Fruit fly (Drosophila melanogaster) whole organism, embryonic: ENCODE data around the gene CG15473.

Source experiments
- ATbp ChIP-seq: fragments of 200-800 bp; sonication (Bioruptor generic); optimal IDR thresholded peaks from 2 replicates; lab custom pipeline; 2017; ENCODE audit warnings: missing biosample characterization, mild to moderate bottlenecking, missing genetic modification characterization, missing genetic modification reagents
- Aef1 ChIP-seq: fragments of 200-800 bp; sonication (Bioruptor generic); IDR thresholded peaks from 3 replicates; pipeline ENCODE4 v1.3.6; 2022; ENCODE audit warnings: missing biosample characterization, missing genetic modification characterization
- Atf6 ChIP-seq: fragments of 200-800 bp; sonication (Bioruptor generic); IDR thresholded peaks from 2 replicates; pipeline ENCODE4 v1.3.6; 2022; ENCODE audit warnings: missing biosample characterization, missing genetic modification characterization
- B-H2 ChIP-seq: fragments of 200-800 bp; sonication (Bioruptor generic); optimal IDR thresholded peaks from 2 replicates; lab custom pipeline; 2018; ENCODE audit warnings: missing biosample characterization, mild to moderate bottlenecking, missing genetic modification characterization
- Bteb2 ChIP-seq: fragments of 200-800 bp; sonication (Bioruptor generic); optimal IDR thresholded peaks from 2 replicates; lab custom pipeline; 2016; ENCODE audit warnings: missing biosample characterization, missing genetic modification characterization
- CG10274 ChIP-seq: fragments of 200-800 bp; sonication (Bioruptor generic); optimal IDR thresholded peaks from 3 replicates; lab custom pipeline; 2017; ENCODE audit warnings: missing biosample characterization, mild to moderate bottlenecking, missing genetic modification characterization
- CG11456 ChIP-seq: fragments of 200-800 bp; sonication (Bioruptor generic); IDR thresholded peaks from 3 replicates; pipeline ENCODE4 v1.3.6; 2022; ENCODE audit warnings: missing biosample characterization, missing genetic modification characterization
- CG11504 ChIP-seq: fragments of 200-800 bp; sonication (Bioruptor generic); optimal IDR thresholded peaks from 3 replicates; lab custom pipeline; 2019; ENCODE audit warnings: missing biosample characterization, mild to moderate bottlenecking, missing genetic modification characterization, moderate library complexity
- CG12104 ChIP-seq: fragments of 200-800 bp; sonication (Bioruptor generic); optimal IDR thresholded peaks from 3 replicates; lab custom pipeline; 2016; ENCODE audit warnings: missing biosample characterization, missing genetic modification characterization
- CG13424 ChIP-seq: fragments of 200-800 bp; sonication (Bioruptor generic); optimal IDR thresholded peaks from 2 replicates; lab custom pipeline; 2019; ENCODE audit warnings: missing biosample characterization, mild to moderate bottlenecking, missing genetic modification characterization, moderate library complexity
- CG17328 ChIP-seq: fragments of 200-800 bp; sonication (Bioruptor generic); IDR thresholded peaks from 2 replicates; pipeline ENCODE4 v1.3.6; 2022; ENCODE audit warnings: missing biosample characterization, missing genetic modification characterization
- CG2116 ChIP-seq: fragments of 200-800 bp; sonication (Bioruptor generic); optimal IDR thresholded peaks from 3 replicates; lab custom pipeline; 2018; ENCODE audit warnings: missing biosample characterization, mild to moderate bottlenecking, missing genetic modification characterization
- CG2889 ChIP-seq: fragments of 200-800 bp; sonication (Bioruptor generic); IDR thresholded peaks from 3 replicates; pipeline ENCODE4 v1.3.6; 2022; ENCODE audit warnings: missing biosample characterization, missing genetic modification characterization
- CG34376 ChIP-seq: fragments of 200-800 bp; sonication (Bioruptor generic); optimal IDR thresholded peaks from 2 replicates; lab custom pipeline; 2018; ENCODE audit warnings: missing biosample characterization, mild to moderate bottlenecking, missing genetic modification characterization
- CG6272 ChIP-seq: fragments of 200-800 bp; sonication (Bioruptor generic); IDR thresholded peaks from 2 replicates; pipeline ENCODE4 v1.3.6; 2022; ENCODE audit warnings: missing biosample characterization, missing genetic modification characterization
- CG7987 ChIP-seq: fragments of 200-800 bp; sonication (Bioruptor generic); optimal IDR thresholded peaks from 2 replicates; lab custom pipeline; 2018; ENCODE audit warnings: missing biosample characterization, mild to moderate bottlenecking, missing genetic modification characterization, moderate library complexity
- CrebB ChIP-seq: fragments of 200-800 bp; sonication (Bioruptor generic); optimal IDR thresholded peaks from 3 replicates; lab custom pipeline; 2018; ENCODE audit warnings: missing biosample characterization, mild to moderate bottlenecking, missing genetic modification characterization
- D ChIP-seq, 2 experiments: fragments of 200-800 bp in 1 of 2; fragments of >200 bp in 1 of 2; sonication (Bioruptor generic) in 1 of 2; optimal IDR thresholded peaks; 2 replicates in 1 of 2; 3 replicates in 1 of 2; lab custom pipeline; 2017; ENCODE audit warnings: mild to moderate bottlenecking in 1 of 2, missing biosample characterization in 1 of 2, missing genetic modification characterization in 1 of 2, missing genetic modification reagents in 1 of 2
- Dll ChIP-seq: fragments of 200-800 bp; sonication (Bioruptor generic); IDR thresholded peaks from 4 replicates; pipeline ENCODE4 v1.3.6; 2022; ENCODE audit warnings: missing biosample characterization, missing genetic modification characterization; ENCODE audit not compliant: partially characterized antibody
- HLH4C ChIP-seq: fragments of 200-800 bp; sonication (Bioruptor generic); IDR thresholded peaks from 3 replicates; pipeline ENCODE4 v1.3.6; 2022; ENCODE audit warnings: missing biosample characterization, missing genetic modification characterization; ENCODE audit not compliant: partially characterized antibody
- HLH54F ChIP-seq: fragments of 200-800 bp; sonication (Bioruptor generic); optimal IDR thresholded peaks from 3 replicates; lab custom pipeline; 2016; ENCODE audit warnings: missing biosample characterization, missing genetic modification characterization
- Poxn ChIP-seq: fragments of 200-800 bp; sonication (Bioruptor generic); IDR thresholded peaks from 2 replicates; pipeline ENCODE4 v1.3.6; 2022; ENCODE audit warnings: missing biosample characterization, missing genetic modification characterization
- Scr ChIP-seq: fragments of 200-800 bp; sonication (Bioruptor generic); IDR thresholded peaks from 2 replicates; pipeline ENCODE4 v1.3.6; 2022; ENCODE audit warnings: missing biosample characterization, missing genetic modification characterization; ENCODE audit not compliant: partially characterized antibody
- Six4 ChIP-seq: fragments of 200-800 bp; sonication (Bioruptor generic); optimal IDR thresholded peaks from 2 replicates; lab custom pipeline; 2016; ENCODE audit warnings: missing biosample characterization, missing genetic modification characterization
- Vsx1 ChIP-seq: fragments of 200-800 bp; sonication (Bioruptor generic); optimal IDR thresholded peaks from 2 replicates; lab custom pipeline; 2017; ENCODE audit warnings: missing biosample characterization, mild to moderate bottlenecking, missing genetic modification characterization, missing genetic modification reagents
- abd-A ChIP-seq: fragments of 200-800 bp; sonication (Bioruptor generic); optimal IDR thresholded peaks from 3 replicates; lab custom pipeline; 2019; ENCODE audit warnings: missing biosample characterization, mild to moderate bottlenecking, missing genetic modification characterization, moderate library complexity
- amos ChIP-seq: fragments of 200-800 bp; sonication (Bioruptor generic); IDR thresholded peaks from 2 replicates; pipeline ENCODE4 v1.3.6; 2022; ENCODE audit warnings: missing biosample characterization, missing genetic modification characterization; ENCODE audit not compliant: partially characterized antibody
- az2 ChIP-seq: fragments of 200-800 bp; sonication (Bioruptor generic); optimal IDR thresholded peaks from 3 replicates; lab custom pipeline; 2016; ENCODE audit warnings: missing biosample characterization, missing genetic modification characterization
- chif ChIP-seq, 2 experiments: fragments of 200-800 bp; sonication (Bioruptor generic); optimal IDR thresholded peaks; 3 replicates each; lab custom pipeline; 2016; ENCODE audit warnings: missing biosample characterization in 2 of 2, missing genetic modification characterization in 2 of 2
- ci ChIP-seq: fragments of 200-800 bp; sonication (Bioruptor generic); IDR thresholded peaks from 3 replicates; pipeline ENCODE4 v1.3.6; 2022; ENCODE audit warnings: missing biosample characterization, missing genetic modification characterization
- crol ChIP-seq: fragments of 200-800 bp; sonication (Bioruptor generic); IDR thresholded peaks from 2 replicates; pipeline ENCODE4 v1.3.6; 2022; ENCODE audit warnings: missing biosample characterization, missing genetic modification characterization
- cwo ChIP-seq: fragments of 200-800 bp; sonication (Bioruptor generic); optimal IDR thresholded peaks from 3 replicates; lab custom pipeline; 2017; ENCODE audit warnings: missing biosample characterization, missing genetic modification characterization, mild to moderate bottlenecking, moderate library complexity, missing genetic modification reagents
- dati ChIP-seq: fragments of 200-800 bp; sonication (Bioruptor generic); IDR thresholded peaks from 2 replicates; pipeline ENCODE4 v1.3.6; 2022; ENCODE audit warnings: missing biosample characterization, missing genetic modification characterization
- disco-r ChIP-seq: fragments of 200-800 bp; sonication (Bioruptor generic); optimal IDR thresholded peaks from 2 replicates; lab custom pipeline; 2016; ENCODE audit warnings: missing biosample characterization, missing genetic modification characterization
- fd3F ChIP-seq: fragments of 200-800 bp; sonication (Bioruptor generic); optimal IDR thresholded peaks from 2 replicates; lab custom pipeline; 2018; ENCODE audit warnings: missing biosample characterization, mild to moderate bottlenecking, missing genetic modification characterization, moderate library complexity
- ftz-f1 ChIP-seq: fragments of 200-800 bp; sonication (Bioruptor generic); optimal IDR thresholded peaks from 2 replicates; lab custom pipeline; 2016; ENCODE audit warnings: missing biosample characterization, missing genetic modification characterization
- fu2 ChIP-seq: fragments of 200-800 bp; sonication (Bioruptor generic); optimal IDR thresholded peaks from 2 replicates; lab custom pipeline; 2016; ENCODE audit warnings: missing biosample characterization, missing genetic modification characterization
- gem ChIP-seq: fragments of 200-800 bp; sonication (Bioruptor generic); optimal IDR thresholded peaks from 2 replicates; lab custom pipeline; 2019; ENCODE audit warnings: missing biosample characterization, mild to moderate bottlenecking, missing genetic modification characterization, moderate library complexity
- hth ChIP-seq: fragments of >200 bp; optimal IDR thresholded peaks from 2 replicates; lab custom pipeline; 2017; ENCODE audit warnings: inconsistent platforms
- mirr ChIP-seq: fragments of 200-800 bp; sonication (Bioruptor generic); optimal IDR thresholded peaks from 3 replicates; lab custom pipeline; 2018; ENCODE audit warnings: missing biosample characterization, mild to moderate bottlenecking, missing genetic modification characterization
- mld ChIP-seq: fragments of 200-800 bp; sonication (Bioruptor generic); IDR thresholded peaks from 3 replicates; pipeline ENCODE4 v1.3.6; 2022; ENCODE audit warnings: missing biosample characterization, missing genetic modification characterization; ENCODE audit not compliant: partially characterized antibody
- pan ChIP-seq, 4 experiments: fragments of >200 bp in 3 of 4; fragments of 200-800 bp in 1 of 4; sonication (Bioruptor generic) in 1 of 4; optimal IDR thresholded peaks in 3 of 4; IDR thresholded peaks in 1 of 4; 2 replicates each; pipeline versions ENCODE4 v1.3.6 to Lab custom; 2017 to 2022; ENCODE audit warnings: missing biosample characterization in 2 of 4, missing genetic modification characterization in 2 of 4, mixed read lengths in 1 of 4
- schlank ChIP-seq: fragments of 200-800 bp; sonication (Bioruptor generic); optimal IDR thresholded peaks from 2 replicates; lab custom pipeline; 2018; ENCODE audit warnings: missing biosample characterization, mild to moderate bottlenecking, missing genetic modification characterization
- ssp ChIP-seq: fragments of 200-800 bp; sonication (Bioruptor generic); IDR thresholded peaks from 2 replicates; pipeline ENCODE4 v1.3.6; 2022; ENCODE audit warnings: missing biosample characterization, missing genetic modification characterization
- stc ChIP-seq: fragments of 200-800 bp; sonication (Bioruptor generic); IDR thresholded peaks from 2 replicates; pipeline ENCODE4 v1.3.6; 2022; ENCODE audit warnings: missing biosample characterization, missing genetic modification characterization
- tio ChIP-seq: fragments of 200-800 bp; sonication (Bioruptor generic); optimal IDR thresholded peaks from 2 replicates; lab custom pipeline; 2017; ENCODE audit warnings: missing biosample characterization, missing genetic modification characterization, inconsistent platforms
- trem ChIP-seq: fragments of 200-800 bp; optimal IDR thresholded peaks from 3 replicates; lab custom pipeline; 2019; ENCODE audit warnings: missing biosample characterization, mild to moderate bottlenecking, missing genetic modification characterization, moderate library complexity
- tx ChIP-seq: fragments of 200-800 bp; sonication (Bioruptor generic); optimal IDR thresholded peaks from 2 replicates; lab custom pipeline; 2016; ENCODE audit warnings: missing biosample characterization, missing genetic modification characterization
- vvl ChIP-seq: fragments of 200-800 bp; sonication (Bioruptor generic); IDR thresholded peaks from 2 replicates; pipeline ENCODE4 v1.3.6; 2022; ENCODE audit warnings: missing biosample characterization, missing genetic modification characterization

The CG15473 gene

dm6 chrX:4684444-4684924, 30.2 kb upstream of the CG15473 start (continued):
- TF ChIP-seq pan (optimal IDR thresholded peaks at IDR 0.05; lab: Kevin White, UChicago) (no peak), pan (GFP tag; optimal IDR thresholded peaks at IDR 0.05 in 1 of 2, IDR thresholded peaks at IDR 0.05 in 1 of 2) (peak in 1 of 2 experiments; percentile 93), HLH54F (GFP tag; lab: Kevin White, UChicago) (peak; percentile 93), schlank (peak; percentile 81), gem (tag; lab: Kevin White, UChicago) (peak; percentile 82), Aef1 (GFP tag; lab: Robert Waterston, UW) (peak; percentile 88), az2 (GFP tag; lab: Kevin White, UChicago) (peak; percentile 55), CG13424 (tag; lab: Kevin White, UChicago) (peak; percentile 84), ci (GFP tag; lab: Robert Waterston, UW) (peak; percentile 88), CG7987 (GFP tag; lab: Kevin White, UChicago) (peak; percentile 82), Dll (GFP tag; lab: Robert Waterston, UW) (peak; percentile 81), disco-r (GFP tag; lab: Kevin White, UChicago) (no peak), chif (GFP tag; optimal IDR thresholded peaks at IDR 0.05; lab: Kevin White, UChicago) (peak; percentile 67 to 82), CG10274 (GFP tag; lab: Kevin White, UChicago) (peak; percentile 65), Vsx1 (peak; percentile 40), CG12104 (peak; percentile 70), CG11504 (tag; lab: Kevin White, UChicago) (peak; percentile 86), ftz-f1 (GFP tag; lab: Kevin White, UChicago) (peak; percentile 87), CG34376 (GFP tag; lab: Kevin White, UChicago) (peak; percentile 93), crol (GFP tag; lab: Robert Waterston, UW) (peak; percentile 85), CG11456 (GFP tag; lab: Robert Waterston, UW) (peak; percentile 93), Bteb2 (GFP tag; lab: Kevin White, UChicago) (peak; percentile 67), Scr (GFP tag; lab: Robert Waterston, UW) (peak; percentile 86), trem (peak; percentile 68), CG6272 (GFP tag; lab: Robert Waterston, UW) (peak; percentile 82), amos (peak; percentile 85), stc (GFP tag; lab: Robert Waterston, UW) (peak; percentile 80), abd-A (tag; lab: Kevin White, UChicago) (peak; percentile 97), fu2 (GFP tag; lab: Kevin White, UChicago) (peak; percentile 88), tio (no peak), Atf6 (peak; percentile 92), tx (GFP tag; lab: Kevin White, UChicago) (peak; percentile 79), fd3F (GFP tag; lab: Kevin White, UChicago) (peak; percentile 82), mirr (GFP tag; lab: Kevin White, UChicago) (peak; percentile 85), CrebB (tag; lab: Kevin White, UChicago) (peak; percentile 79), dati (GFP tag; lab: Robert Waterston, UW) (peak; percentile 56; the same call in 1 of the 2 replicates), ATbp (GFP tag; lab: Kevin White, UChicago) (peak; percentile 34), hth (lab: Kevin White, UChicago) (no peak), Poxn (GFP tag; lab: Robert Waterston, UW) (peak; percentile 52), CG2889 (GFP tag; lab: Robert Waterston, UW) (peak; percentile 90), HLH4C (GFP tag; lab: Robert Waterston, UW) (peak; percentile 74), ssp (peak; percentile 75), Six4 (GFP tag; lab: Kevin White, UChicago) (peak; percentile 62), mld (GFP tag; lab: Robert Waterston, UW) (peak; percentile 73; the same call in 1 of the 3 replicates), CG17328 (peak; percentile 83), B-H2 (GFP tag; lab: Kevin White, UChicago) (peak; percentile 79), CG2116 (GFP tag; lab: Kevin White, UChicago) (peak; percentile 97), D (optimal IDR thresholded peaks at IDR 0.05; lab: Kevin White, UChicago) (peak; percentile 52), D (GFP tag; optimal IDR thresholded peaks at IDR 0.05; lab: Kevin White, UChicago) (peak; percentile 60), vvl (GFP tag; lab: Robert Waterston, UW) (peak; percentile 94), cwo (peak; percentile 72)
